Worm (Caenorhabditis elegans) whole organism, L2 larva: ENCODE data around the gene C44B12.3.

ENCODE experiments used
- C34F6.9 ChIP-seq: fragments of 150-350 bp; optimal IDR thresholded peaks from 2 replicates; lab custom pipeline; 2014; ENCODE audit warnings: missing biosample characterization, missing genetic modification characterization
- F13H6.1 ChIP-seq: sonication (generic microtip); optimal IDR thresholded peaks from 2 replicates; lab custom pipeline; 2016; ENCODE audit warnings: missing genetic modification characterization, missing compliant biosample characterization
- R02D3.7 ChIP-seq: fragments of 150-350 bp; optimal IDR thresholded peaks from 2 replicates; lab custom pipeline; 2014; ENCODE audit warnings: missing biosample characterization, missing genetic modification characterization
- Y55F3AM.14 ChIP-seq: fragments of 200-800 bp; sonication (Bioruptor generic); optimal IDR thresholded peaks from 2 replicates; lab custom pipeline; 2018; ENCODE audit warnings: mild to moderate bottlenecking, missing genetic modification characterization, missing compliant biosample characterization
- alr-1 ChIP-seq: fragments of 150-350 bp; optimal IDR thresholded peaks from 2 replicates; lab custom pipeline; 2014; ENCODE audit warnings: missing biosample characterization, missing genetic modification characterization
- aly-2 ChIP-seq: fragments of 150-350 bp; optimal IDR thresholded peaks from 2 replicates; lab custom pipeline; 2014; ENCODE audit warnings: missing biosample characterization, missing genetic modification characterization
- blmp-1 ChIP-seq: sonication (generic microtip); optimal IDR thresholded peaks from 2 replicates; lab custom pipeline; 2017; ENCODE audit warnings: missing genetic modification characterization, mild to moderate bottlenecking, missing compliant biosample characterization, antibody characterized with exemption, moderate library complexity; ENCODE audit not compliant: insufficient read depth
- ceh-82 ChIP-seq: fragments of 150-350 bp; optimal IDR thresholded peaks from 2 replicates; lab custom pipeline; 2014; ENCODE audit warnings: missing biosample characterization, missing genetic modification characterization
- dmd-4 ChIP-seq: sonication (generic microtip); optimal IDR thresholded peaks from 2 replicates; lab custom pipeline; 2017; ENCODE audit warnings: missing biosample characterization, missing genetic modification characterization
- egl-27 ChIP-seq: sonication (generic microtip); optimal IDR thresholded peaks from 3 replicates; lab custom pipeline; 2017; ENCODE audit warnings: missing biosample characterization, missing genetic modification reagents, missing genetic modification characterization
- elt-3 ChIP-seq: sonication (generic microtip); optimal IDR thresholded peaks from 2 replicates; lab custom pipeline; 2017; ENCODE audit warnings: missing biosample characterization, missing genetic modification characterization
- fos-1 ChIP-seq: fragments of 150-350 bp; optimal IDR thresholded peaks from 2 replicates; lab custom pipeline; 2014; ENCODE audit warnings: missing biosample characterization, missing genetic modification characterization
- gmeb-1 ChIP-seq: fragments of 150-350 bp; optimal IDR thresholded peaks from 2 replicates; lab custom pipeline; 2014; ENCODE audit warnings: missing biosample characterization, missing genetic modification characterization
- lin-39 ChIP-seq: fragments of 150-350 bp; optimal IDR thresholded peaks from 2 replicates; lab custom pipeline; 2014; ENCODE audit warnings: missing biosample characterization, missing genetic modification reagents, missing genetic modification characterization
- lsy-2 ChIP-seq, 2 experiments: fragments of 150-350 bp in 1 of 2; sonication (generic microtip) in 1 of 2; optimal IDR thresholded peaks; 2 replicates each; lab custom pipeline; 2014 to 2017; ENCODE audit warnings: missing biosample characterization in 2 of 2, missing genetic modification characterization in 2 of 2
- mab-5 ChIP-seq: fragments of 150-350 bp; optimal IDR thresholded peaks from 2 replicates; lab custom pipeline; 2014; ENCODE audit warnings: missing biosample characterization, missing genetic modification characterization
- mbf-1 ChIP-seq: sonication (generic microtip); optimal IDR thresholded peaks from 2 replicates; lab custom pipeline; 2017; ENCODE audit warnings: missing biosample characterization, missing genetic modification characterization
- mdl-1 ChIP-seq, 2 experiments: fragments of 150-350 bp in 1 of 2; sonication (generic microtip) in 1 of 2; optimal IDR thresholded peaks; 2 replicates each; lab custom pipeline; 2017; ENCODE audit warnings: missing biosample characterization in 2 of 2, missing genetic modification characterization in 2 of 2
- nhr-10 ChIP-seq: sonication (generic microtip); optimal IDR thresholded peaks from 2 replicates; lab custom pipeline; 2017; ENCODE audit warnings: missing biosample characterization, missing genetic modification characterization
- nhr-11 ChIP-seq: fragments of 150-350 bp; optimal IDR thresholded peaks from 2 replicates; lab custom pipeline; 2014; ENCODE audit warnings: missing biosample characterization, missing genetic modification characterization
- nhr-12 ChIP-seq: fragments of 150-350 bp; optimal IDR thresholded peaks from 2 replicates; lab custom pipeline; 2014; ENCODE audit warnings: missing biosample characterization, missing genetic modification characterization
- nhr-129 ChIP-seq: fragments of 150-350 bp; optimal IDR thresholded peaks from 2 replicates; lab custom pipeline; 2014; ENCODE audit warnings: missing biosample characterization, missing genetic modification characterization
- nhr-21 ChIP-seq: fragments of 150-350 bp; optimal IDR thresholded peaks from 2 replicates; lab custom pipeline; 2014; ENCODE audit warnings: missing biosample characterization, missing genetic modification characterization
- nhr-25 ChIP-seq: fragments of 150-350 bp; sonication (generic microtip); optimal IDR thresholded peaks from 3 replicates; lab custom pipeline; 2014; ENCODE audit warnings: missing biosample characterization, missing genetic modification characterization
- nhr-77 ChIP-seq: fragments of 150-350 bp; optimal IDR thresholded peaks from 2 replicates; lab custom pipeline; 2014; ENCODE audit warnings: missing biosample characterization, missing genetic modification characterization
- sem-4 ChIP-seq: fragments of 150-350 bp; optimal IDR thresholded peaks from 2 replicates; lab custom pipeline; 2014; ENCODE audit warnings: missing biosample characterization, missing genetic modification reagents, missing genetic modification characterization
- skn-1 ChIP-seq: sonication (generic microtip); optimal IDR thresholded peaks from 2 replicates; lab custom pipeline; 2017; ENCODE audit warnings: missing biosample characterization, missing genetic modification characterization
- sma-3 ChIP-seq: sonication (generic microtip); optimal IDR thresholded peaks from 2 replicates; lab custom pipeline; 2016; ENCODE audit warnings: missing genetic modification reagents, missing genetic modification characterization, missing compliant biosample characterization
- sma-9 ChIP-seq, 2 experiments: fragments of 150-350 bp in 1 of 2; sonication (generic microtip) in 1 of 2; optimal IDR thresholded peaks; 2 replicates each; lab custom pipeline; 2014 to 2016; ENCODE audit warnings: missing genetic modification characterization in 2 of 2, mild to moderate bottlenecking in 1 of 2, missing biosample characterization in 1 of 2, missing compliant biosample characterization in 1 of 2, missing genetic modification reagents in 1 of 2, moderate library complexity in 1 of 2
- unc-39 ChIP-seq: fragments of 150-350 bp; optimal IDR thresholded peaks from 2 replicates; lab custom pipeline; 2014; ENCODE audit warnings: missing biosample characterization, missing genetic modification characterization
- unc-55 ChIP-seq: fragments of 150-350 bp; sonication (generic microtip); optimal IDR thresholded peaks from 3 replicates; lab custom pipeline; 2014; ENCODE audit warnings: missing biosample characterization, missing genetic modification reagents, missing genetic modification characterization
- unc-62 ChIP-seq: fragments of 150-350 bp; optimal IDR thresholded peaks from 2 replicates; lab custom pipeline; 2014; ENCODE audit warnings: missing biosample characterization, missing genetic modification reagents, missing genetic modification characterization
- zag-1 ChIP-seq: fragments of 150-350 bp; optimal IDR thresholded peaks from 2 replicates; lab custom pipeline; 2014; ENCODE audit warnings: missing biosample characterization, missing genetic modification characterization
- ztf-1 ChIP-seq: fragments of 200-800 bp; sonication (Bioruptor generic); conservative IDR thresholded peaks from 2 replicates; pipeline ENCODE4 v1.3.6; 2022; ENCODE audit warnings: missing genetic modification characterization, missing compliant biosample characterization
- ztf-11 ChIP-seq: sonication (generic microtip); optimal IDR thresholded peaks from 2 replicates; lab custom pipeline; 2017; ENCODE audit warnings: missing biosample characterization, missing genetic modification characterization

The C44B12.3 gene

ce11 chrIV:1108030-1108429 is 3.5 kb downstream of the C44B12.3 start (continued):
- TF ChIP-seq ztf-11 (tag; lab: Kevin White, UChicago) (no peak), elt-3 (no peak), F13H6.1 (peak; percentile 82), nhr-21 (tag; lab: Kevin White, UChicago) (no peak)
- TF ChIP-seq, all 48 proteins: peak for 5

- TF ChIP-seq F13H6.1: peak; percentile 20
- TF ChIP-seq ztf-11 (tag; lab: Kevin White, UChicago): no peak
- TF ChIP-seq nhr-129: no peak
Measured at ce11 chrIV:1110999-1111398, 6.4 kb downstream of the C44B12.3 start.

ce11 chrIV:1113638-1114037 is 9.1 kb downstream of the C44B12.3 start, which contains the start of gene srx-14:
Gene srx-14, minus strand, starts transcription at chrIV:1113738.
- TF ChIP-seq unc-62 (no peak), lin-39 (no peak), egl-27 (tag; lab: Kevin White, UChicago) (no peak), sem-4 (no peak), mab-5 (tag; lab: Kevin White, UChicago) (no peak), nhr-21 (tag; lab: Kevin White, UChicago) (no peak), C34F6.9 (no peak), gmeb-1 (no peak), ztf-1 (GFP tag; lab: Robert Waterston, UW) (no peak), zag-1 (tag; lab: Kevin White, UChicago) (no peak), mdl-1 (tag; optimal IDR thresholded peaks at IDR 0.05; lab: Kevin White, UChicago) (no peak), ceh-82 (no peak), nhr-12 (no peak), nhr-10 (tag; lab: Kevin White, UChicago) (no peak), R02D3.7 (no peak), mbf-1 (tag; lab: Kevin White, UChicago) (no peak), lsy-2 (tag; optimal IDR thresholded peaks at IDR 0.05; lab: Kevin White, UChicago) (no peak), unc-55 (GFP tag; lab: Kevin White, UChicago) (no peak)

- TF ChIP-seq C34F6.9: no peak
- no peak for TF ChIP-seq dmd-4 (tag; lab: Kevin White, UChicago)
- TF ChIP-seq nhr-12: no peak
- TF ChIP-seq alr-1: no peak
- TF ChIP-seq aly-2 (tag; lab: Kevin White, UChicago): no peak
- no peak for TF ChIP-seq nhr-11 (tag; lab: Kevin White, UChicago)
- TF ChIP-seq blmp-1 (tag; lab: Kevin White, UChicago): no peak
- no peak for TF ChIP-seq nhr-77 (tag; lab: Kevin White, UChicago)
- TF ChIP-seq mab-5 (tag; lab: Kevin White, UChicago): no peak
- no peak for TF ChIP-seq nhr-21 (tag; lab: Kevin White, UChicago)
- no peak for TF ChIP-seq nhr-10 (tag; lab: Kevin White, UChicago)
- TF ChIP-seq R02D3.7: no peak
- no peak for TF ChIP-seq ceh-82
- no peak for TF ChIP-seq nhr-129
- TF ChIP-seq Y55F3AM.14 (GFP tag; lab: Kevin White, UChicago): no peak
- TF ChIP-seq sma-9 (GFP tag; optimal IDR thresholded peaks at IDR 0.05; lab: Kevin White, UChicago): no peak
- no peak for TF ChIP-seq sma-9 (tag; optimal IDR thresholded peaks at IDR 0.05; lab: Kevin White, UChicago)
- TF ChIP-seq sma-3 (GFP tag; lab: Kevin White, UChicago): no peak
- no peak for TF ChIP-seq unc-39 (tag; lab: Kevin White, UChicago)
Measured at ce11 chrIV:1118566-1118965, 14.0 kb downstream of the C44B12.3 start, which contains the start of gene srx-13. Gene srx-13, minus strand, starts transcription at chrIV:1118666.

- TF ChIP-seq fos-1 (tag; lab: Kevin White, UChicago) (no peak), lin-39 (no peak), aly-2 (tag; lab: Kevin White, UChicago) (no peak), dmd-4 (tag; lab: Kevin White, UChicago) (no peak), egl-27 (tag; lab: Kevin White, UChicago) (no peak), skn-1 (tag; lab: Kevin White, UChicago) (no peak), sem-4 (no peak), R02D3.7 (no peak), nhr-25 (tag; lab: Kevin White, UChicago) (no peak), mdl-1 (tag; optimal IDR thresholded peaks at IDR 0.05; lab: Kevin White, UChicago) (no peak)
Measured at ce11 chrIV:1120865-1121264, 16.3 kb downstream of the C44B12.3 start.
